Fruit fly (Drosophila melanogaster) whole organism, embryonic: ENCODE measurements around the gene Hexim.

ENCODE experiments used
- Ada2b ChIP-seq: fragments of 200-800 bp; sonication (Bioruptor generic); IDR thresholded peaks from 2 replicates; pipeline ENCODE4 v1.3.6; 2022; ENCODE audit warnings: missing biosample characterization, missing genetic modification characterization
- Aef1 ChIP-seq: fragments of 200-800 bp; sonication (Bioruptor generic); IDR thresholded peaks from 3 replicates; pipeline ENCODE4 v1.3.6; 2022; ENCODE audit warnings: missing biosample characterization, missing genetic modification characterization
- Bdp1 ChIP-seq: fragments of 200-800 bp; sonication (Bioruptor generic); optimal IDR thresholded peaks from 3 replicates; lab custom pipeline; 2016; ENCODE audit warnings: missing biosample characterization, missing genetic modification characterization
- CG10431 ChIP-seq: fragments of 200-800 bp; sonication (Bioruptor generic); optimal IDR thresholded peaks from 3 replicates; lab custom pipeline; 2018; ENCODE audit warnings: missing biosample characterization, mild to moderate bottlenecking, missing genetic modification characterization
- CG10462 ChIP-seq: fragments of 200-800 bp; sonication (Bioruptor generic); optimal IDR thresholded peaks from 2 replicates; lab custom pipeline; 2016; ENCODE audit warnings: missing biosample characterization, missing genetic modification characterization
- CG11093 ChIP-seq: fragments of 200-800 bp; sonication (Bioruptor generic); IDR thresholded peaks from 3 replicates; pipeline ENCODE4 v1.3.6; 2022; ENCODE audit warnings: missing biosample characterization, missing genetic modification characterization
- CG15011 ChIP-seq: fragments of 200-800 bp; sonication (Bioruptor generic); optimal IDR thresholded peaks from 3 replicates; lab custom pipeline; 2018; ENCODE audit warnings: missing biosample characterization, mild to moderate bottlenecking, missing genetic modification characterization
- CG15696 ChIP-seq: fragments of 200-800 bp; sonication (Bioruptor generic); optimal IDR thresholded peaks from 2 replicates; lab custom pipeline; 2019; ENCODE audit warnings: missing biosample characterization, mild to moderate bottlenecking, missing genetic modification characterization, moderate library complexity
- CG1647 ChIP-seq: fragments of 200-800 bp; sonication (Bioruptor generic); optimal IDR thresholded peaks from 3 replicates; lab custom pipeline; 2016; ENCODE audit warnings: missing biosample characterization, missing genetic modification characterization
- CG16813 ChIP-seq: fragments of 200-800 bp; sonication (Bioruptor generic); IDR thresholded peaks from 3 replicates; pipeline ENCODE4 v1.3.6; 2022; ENCODE audit warnings: missing biosample characterization, missing genetic modification characterization; ENCODE audit not compliant: partially characterized antibody
- CG17568 ChIP-seq: fragments of 200-800 bp; sonication (Bioruptor generic); optimal IDR thresholded peaks from 2 replicates; lab custom pipeline; 2018; ENCODE audit warnings: missing biosample characterization, mild to moderate bottlenecking, missing genetic modification characterization, moderate library complexity
- CG17912 ChIP-seq: fragments of 200-800 bp; sonication (Bioruptor generic); optimal IDR thresholded peaks from 2 replicates; lab custom pipeline; 2018; ENCODE audit warnings: missing biosample characterization, mild to moderate bottlenecking, missing genetic modification characterization
- CG18011 ChIP-seq: fragments of 200-800 bp; sonication (Bioruptor generic); optimal IDR thresholded peaks from 2 replicates; lab custom pipeline; 2017; ENCODE audit warnings: missing biosample characterization, missing genetic modification characterization, mild to moderate bottlenecking, moderate library complexity, missing genotype
- CG30431 ChIP-seq: fragments of 200-800 bp; sonication (Bioruptor generic); optimal IDR thresholded peaks from 2 replicates; lab custom pipeline; 2017; ENCODE audit warnings: missing biosample characterization, missing genetic modification characterization
- CG31441 ChIP-seq: fragments of 200-800 bp; sonication (Bioruptor generic); IDR thresholded peaks from 2 replicates; pipeline ENCODE4 v1.3.6; 2022; ENCODE audit warnings: missing biosample characterization, missing genetic modification characterization
- CG32767 ChIP-seq: fragments of 200-800 bp; sonication (Bioruptor generic); IDR thresholded peaks from 2 replicates; pipeline ENCODE4 v1.3.6; 2022; ENCODE audit warnings: missing biosample characterization, missing genetic modification characterization
- CG3407 ChIP-seq: fragments of 200-800 bp; sonication (Bioruptor generic); optimal IDR thresholded peaks from 2 replicates; lab custom pipeline; 2018; ENCODE audit warnings: missing biosample characterization, mild to moderate bottlenecking, missing genetic modification characterization
- CG34376 ChIP-seq: fragments of 200-800 bp; sonication (Bioruptor generic); optimal IDR thresholded peaks from 2 replicates; lab custom pipeline; 2018; ENCODE audit warnings: missing biosample characterization, mild to moderate bottlenecking, missing genetic modification characterization
- CG4854 ChIP-seq: fragments of 200-800 bp; sonication (Bioruptor generic); optimal IDR thresholded peaks from 2 replicates; lab custom pipeline; 2016; ENCODE audit warnings: missing biosample characterization, missing genetic modification characterization, inconsistent platforms
- CG5180 ChIP-seq: fragments of 200-800 bp; sonication (Bioruptor generic); optimal IDR thresholded peaks from 3 replicates; lab custom pipeline; 2017; ENCODE audit warnings: missing biosample characterization, missing genetic modification characterization, mild to moderate bottlenecking, moderate library complexity, missing genetic modification reagents
- CG5245 ChIP-seq: fragments of 200-800 bp; sonication (Bioruptor generic); optimal IDR thresholded peaks from 3 replicates; lab custom pipeline; 2016; ENCODE audit warnings: missing biosample characterization, missing genetic modification characterization
- CG6689 ChIP-seq: fragments of 200-800 bp; sonication (Bioruptor generic); IDR thresholded peaks from 2 replicates; pipeline ENCODE4 v1.3.6; 2022; ENCODE audit warnings: missing biosample characterization, missing genetic modification characterization
- CG9817 ChIP-seq: fragments of 200-800 bp; sonication (Bioruptor generic); optimal IDR thresholded peaks from 2 replicates; lab custom pipeline; 2018; ENCODE audit warnings: missing biosample characterization, mild to moderate bottlenecking, missing genetic modification characterization, moderate library complexity
- Dek ChIP-seq: fragments of 200-800 bp; sonication (Bioruptor generic); optimal IDR thresholded peaks from 3 replicates; lab custom pipeline; 2019; ENCODE audit warnings: missing biosample characterization, mild to moderate bottlenecking, missing genetic modification characterization, moderate library complexity
- Elba2 ChIP-seq: fragments of 200-800 bp; sonication (Bioruptor generic); optimal IDR thresholded peaks from 3 replicates; lab custom pipeline; 2016; ENCODE audit warnings: missing biosample characterization, missing genetic modification characterization
- Ets65A ChIP-seq: fragments of 200-800 bp; sonication (Bioruptor generic); peaks from one replicate; lab custom pipeline; 2016; ENCODE audit warnings: missing biosample characterization, missing genetic modification characterization
- HHEX ChIP-seq: fragments of 200-800 bp; sonication (Bioruptor generic); optimal IDR thresholded peaks from 3 replicates; lab custom pipeline; 2017; ENCODE audit warnings: missing biosample characterization, mild to moderate bottlenecking, missing genetic modification characterization, missing genetic modification reagents
- HLH3B ChIP-seq: fragments of 200-800 bp; sonication (Bioruptor generic); IDR thresholded peaks from 2 replicates; pipeline ENCODE4 v1.3.6; 2022; ENCODE audit warnings: missing biosample characterization, missing genetic modification characterization
- Hmr ChIP-seq: fragments of 200-800 bp; sonication (Bioruptor generic); optimal IDR thresholded peaks from 3 replicates; lab custom pipeline; 2017; ENCODE audit warnings: mild to moderate bottlenecking, missing biosample characterization, missing genetic modification reagents, missing genetic modification characterization
- MBD-R2 ChIP-seq: fragments of 200-800 bp; sonication (Bioruptor generic); IDR thresholded peaks from 2 replicates; pipeline ENCODE4 v1.3.6; 2022; ENCODE audit warnings: missing biosample characterization, missing genetic modification characterization
- Usf ChIP-seq: fragments of 200-800 bp; sonication (Bioruptor generic); optimal IDR thresholded peaks from 2 replicates; lab custom pipeline; 2017; ENCODE audit warnings: missing genotype, missing biosample characterization, missing genetic modification characterization
- ara ChIP-seq: fragments of 200-800 bp; sonication (Bioruptor generic); IDR thresholded peaks from 2 replicates; pipeline ENCODE4 v1.3.6; 2022; ENCODE audit warnings: missing biosample characterization, missing genetic modification characterization
- bowl ChIP-seq: fragments of 200-800 bp; sonication (Bioruptor generic); IDR thresholded peaks from 2 replicates; pipeline ENCODE4 v1.3.6; 2022; ENCODE audit warnings: missing biosample characterization, missing genetic modification characterization
- cad ChIP-seq: fragments of >200 bp; optimal IDR thresholded peaks from 2 replicates; lab custom pipeline; 2017; ENCODE audit warnings: missing biosample characterization, missing genetic modification characterization
- crc ChIP-seq: fragments of 200-800 bp; sonication (Bioruptor generic); optimal IDR thresholded peaks from 2 replicates; lab custom pipeline; 2016; ENCODE audit warnings: missing biosample characterization, missing genetic modification characterization
- danr ChIP-seq: fragments of 200-800 bp; sonication (Bioruptor generic); IDR thresholded peaks from 2 replicates; pipeline ENCODE4 v1.3.6; 2022; ENCODE audit warnings: missing biosample characterization, missing genetic modification characterization
- dati ChIP-seq: fragments of 200-800 bp; sonication (Bioruptor generic); IDR thresholded peaks from 2 replicates; pipeline ENCODE4 v1.3.6; 2022; ENCODE audit warnings: missing biosample characterization, missing genetic modification characterization
- dmrt99B ChIP-seq: fragments of 200-800 bp; sonication (Bioruptor generic); optimal IDR thresholded peaks from 2 replicates; lab custom pipeline; 2018; ENCODE audit warnings: missing biosample characterization, mild to moderate bottlenecking, missing genetic modification characterization, moderate library complexity
- fd102C ChIP-seq: fragments of 200-800 bp; sonication (Bioruptor generic); optimal IDR thresholded peaks from 2 replicates; lab custom pipeline; 2018; ENCODE audit warnings: missing biosample characterization, mild to moderate bottlenecking, missing genetic modification characterization, moderate library complexity
- fu2 ChIP-seq: fragments of 200-800 bp; sonication (Bioruptor generic); optimal IDR thresholded peaks from 2 replicates; lab custom pipeline; 2016; ENCODE audit warnings: missing biosample characterization, missing genetic modification characterization
- jing ChIP-seq: fragments of 200-800 bp; sonication (Bioruptor generic); optimal IDR thresholded peaks from 2 replicates; lab custom pipeline; 2018; ENCODE audit warnings: missing biosample characterization, mild to moderate bottlenecking, missing genetic modification characterization
- lilli ChIP-seq: fragments of 200-800 bp; sonication (Bioruptor generic); optimal IDR thresholded peaks from 3 replicates; lab custom pipeline; 2016; ENCODE audit warnings: missing biosample characterization, missing genetic modification characterization
- org-1 ChIP-seq: fragments of 200-800 bp; sonication (Bioruptor generic); optimal IDR thresholded peaks from 2 replicates; lab custom pipeline; 2017; ENCODE audit warnings: missing biosample characterization, missing genetic modification characterization
- prd ChIP-seq, 3 experiments: fragments of >200 bp in 2 of 3; fragments of 200-800 bp in 1 of 3; sonication (Bioruptor generic) in 1 of 3; optimal IDR thresholded peaks in 2 of 3; IDR thresholded peaks in 1 of 3; 2 replicates in 2 of 3; 3 replicates in 1 of 3; pipeline versions ENCODE4 v1.3.6 to Lab custom; 2017 to 2022; ENCODE audit warnings: missing biosample characterization in 1 of 3, missing genetic modification characterization in 1 of 3
- ro ChIP-seq: fragments of 200-800 bp; sonication (Bioruptor generic); IDR thresholded peaks from 2 replicates; pipeline ENCODE4 v1.3.6; 2022; ENCODE audit warnings: missing biosample characterization, missing genetic modification characterization
- shn ChIP-seq: fragments of 200-800 bp; sonication (Bioruptor generic); optimal IDR thresholded peaks from 3 replicates; lab custom pipeline; 2016; ENCODE audit warnings: missing biosample characterization, missing genetic modification characterization
- slbo ChIP-seq: fragments of 200-800 bp; sonication (Bioruptor generic); IDR thresholded peaks from 2 replicates; pipeline ENCODE4 v1.3.6; 2022; ENCODE audit warnings: missing biosample characterization, missing genetic modification characterization
- slp2 ChIP-seq: fragments of 200-800 bp; sonication (Bioruptor generic); optimal IDR thresholded peaks from 2 replicates; lab custom pipeline; 2016; ENCODE audit warnings: missing biosample characterization, missing genetic modification characterization
- tin ChIP-seq: fragments of 200-800 bp; sonication (Bioruptor generic); optimal IDR thresholded peaks from 3 replicates; lab custom pipeline; 2016; ENCODE audit warnings: missing biosample characterization, missing genetic modification characterization
- unpg ChIP-seq: fragments of 200-800 bp; sonication (Bioruptor generic); optimal IDR thresholded peaks from 3 replicates; lab custom pipeline; 2018; ENCODE audit warnings: missing biosample characterization, mild to moderate bottlenecking, missing genetic modification characterization, moderate library complexity
- wek ChIP-seq: fragments of 200-800 bp; sonication (Bioruptor generic); optimal IDR thresholded peaks from 3 replicates; lab custom pipeline; 2018; ENCODE audit warnings: missing biosample characterization, mild to moderate bottlenecking, missing genetic modification characterization, moderate library complexity

Gene Hexim

dm6 chr3R:14674762-14675161 is 15.5 kb downstream of the Hexim start (continued):
- TF ChIP-seq HLH3B, result peak; percentile 40; the same call in 1 of the 2 replicates
- no peak for TF ChIP-seq Aef1 (GFP tag; lab: Robert Waterston, UW)
- TF ChIP-seq Ets65A (GFP tag; lab: Kevin White, UChicago), result peak; percentile 80
- peak; percentile 64 for TF ChIP-seq ara (GFP tag; lab: Robert Waterston, UW)
- peak; percentile 63; the same call in 1 of the 3 replicates for TF ChIP-seq CG11093 (GFP tag; lab: Robert Waterston, UW)
- TF ChIP-seq Elba2 (GFP tag; lab: Kevin White, UChicago), result peak; percentile 69
- TF ChIP-seq crc (GFP tag; lab: Kevin White, UChicago), result no peak
- no peak for TF ChIP-seq slbo (GFP tag; lab: Robert Waterston, UW)
- peak; percentile 34 for TF ChIP-seq CG4854 (GFP tag; lab: Kevin White, UChicago)
- peak; percentile 57 for TF ChIP-seq lilli (GFP tag; lab: Kevin White, UChicago)
- TF ChIP-seq CG10462, result peak; percentile 66
- peak; percentile 33 for TF ChIP-seq CG30431 (GFP tag; lab: Kevin White, UChicago)
- no peak for TF ChIP-seq CG18011 (GFP tag; lab: Kevin White, UChicago)
- peak; percentile 21 for TF ChIP-seq jing (GFP tag; lab: Kevin White, UChicago)
- no peak for TF ChIP-seq slp2 (GFP tag; lab: Kevin White, UChicago)
- peak; percentile 58; the same call in 1 of the 2 replicates for TF ChIP-seq Ada2b (GFP tag; lab: Robert Waterston, UW)
- peak; percentile 65 for TF ChIP-seq dmrt99B (tag; lab: Kevin White, UChicago)
- TF ChIP-seq Bdp1, result peak; percentile 22
- TF ChIP-seq CG34376 (GFP tag; lab: Kevin White, UChicago), result no peak
- no peak for TF ChIP-seq fu2 (GFP tag; lab: Kevin White, UChicago)
- peak; percentile 84 for TF ChIP-seq fd102C (GFP tag; lab: Kevin White, UChicago)
- TF ChIP-seq shn, result no peak
- peak; percentile 57; the same call in 1 of the 2 replicates for TF ChIP-seq CG32767
- no peak for TF ChIP-seq prd (optimal IDR thresholded peaks at IDR 0.05; lab: Kevin White, UChicago)
- TF ChIP-seq prd (GFP tag; IDR thresholded peaks at IDR 0.05; lab: Robert Waterston, UW), result peak; percentile 94
- no peak for TF ChIP-seq CG17912 (GFP tag; lab: Kevin White, UChicago)
- no peak for TF ChIP-seq dati
- TF ChIP-seq CG5180 (GFP tag; lab: Kevin White, UChicago), result no peak
- TF ChIP-seq CG10431 (GFP tag; lab: Kevin White, UChicago), result no peak
- peak; percentile 77 for TF ChIP-seq unpg (GFP tag; lab: Kevin White, UChicago)
- TF ChIP-seq org-1 (GFP tag; lab: Kevin White, UChicago), result peak; percentile 35
- TF ChIP-seq CG9817, result no peak
- TF ChIP-seq HHEX (GFP tag; lab: Kevin White, UChicago), result no peak
- TF ChIP-seq CG17568 (GFP tag; lab: Kevin White, UChicago), result no peak
- no peak for TF ChIP-seq Dek
- no peak for TF ChIP-seq bowl (GFP tag; lab: Robert Waterston, UW)
- TF ChIP-seq ro, result peak; percentile 63; the same call in 1 of the 2 replicates
- no peak for TF ChIP-seq Usf
- peak; percentile 73 for TF ChIP-seq tin
- peak; percentile 17 for TF ChIP-seq CG15011 (GFP tag; lab: Kevin White, UChicago)
- peak; percentile 86 for TF ChIP-seq CG31441
- no peak for TF ChIP-seq CG1647 (GFP tag; lab: Kevin White, UChicago)
- TF ChIP-seq MBD-R2 (GFP tag; lab: Robert Waterston, UW), result no peak
- no peak for TF ChIP-seq CG16813 (GFP tag; lab: Robert Waterston, UW)
- TF ChIP-seq CG3407 (GFP tag; lab: Kevin White, UChicago), result peak; percentile 42
- no peak; the same call in 1 of the 2 replicates for TF ChIP-seq danr (GFP tag; lab: Robert Waterston, UW)
- TF ChIP-seq CG15696 (tag; lab: Kevin White, UChicago), result peak; percentile 95
- TF ChIP-seq wek, result no peak
- TF ChIP-seq Hmr (GFP tag; lab: Kevin White, UChicago), result no peak
- no peak for TF ChIP-seq cad
- peak; percentile 44 for TF ChIP-seq CG5245
- TF ChIP-seq CG6689 (GFP tag; lab: Robert Waterston, UW), result peak; percentile 76
